Worm (Caenorhabditis elegans): ENCODE results near the gene F54B11.9.

F54B11.9 gene

DNA sequence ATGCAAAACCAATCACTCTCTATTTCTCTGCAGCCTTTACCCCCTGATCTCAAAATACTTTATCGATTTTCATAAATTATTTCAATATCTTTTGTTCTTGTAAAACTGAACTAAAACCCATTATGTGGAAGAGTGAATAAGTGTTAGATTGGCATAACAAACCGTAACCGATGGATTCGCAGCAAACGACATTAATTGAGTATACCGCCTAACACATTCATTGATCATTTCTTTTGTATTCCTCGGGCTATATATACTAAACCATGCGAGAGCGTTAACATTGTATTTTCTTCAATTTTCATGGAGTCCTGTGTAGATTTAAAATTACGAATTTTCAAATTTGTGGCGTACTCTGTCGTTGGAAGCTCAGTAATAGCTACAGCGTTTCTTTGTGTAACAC lies 15.6 kb upstream of the F54B11.9 start, which contains the start of gene col-9:
Gene col-9, plus strand, starts transcription at position 301 of the 400 bp plus-strand sequence.
- TF ChIP-seq nhr-25 (tag; optimal IDR thresholded peaks at IDR 0.05) (no peak), ceh-16 (tag; optimal IDR thresholded peaks at IDR 0.05) (no peak), nhr-129 (tag; optimal IDR thresholded peaks at IDR 0.05) (no peak), R02D3.7 (tag; optimal IDR thresholded peaks at IDR 0.05) (no peak), unc-55 (GFP tag; optimal IDR thresholded peaks at IDR 0.05) (no peak), dmd-4 (tag; optimal IDR thresholded peaks at IDR 0.05) (no peak), nhr-6 (tag; optimal IDR thresholded peaks at IDR 0.05) (no peak), lin-13 (GFP tag; optimal IDR thresholded peaks at IDR 0.05) (no peak), ztf-4 (tag; optimal IDR thresholded peaks at IDR 0.05) (no peak), sem-4 (tag; optimal IDR thresholded peaks at IDR 0.05) (no peak), ztf-1 (GFP tag; conservative IDR thresholded peaks at IDR 0.05) (no peak), elt-3 (tag; optimal IDR thresholded peaks at IDR 0.05) (no peak), nhr-21 (tag; optimal IDR thresholded peaks at IDR 0.05) (no peak), C34F6.9 (tag; optimal IDR thresholded peaks at IDR 0.05) (no peak), alr-1 (tag; optimal IDR thresholded peaks at IDR 0.05) (no peak), ZK546.5 (tag; optimal IDR thresholded peaks at IDR 0.05) (no peak)

- no peak for TF ChIP-seq crh-2 (tag; optimal IDR thresholded peaks at IDR 0.05)
- TF ChIP-seq unc-55 (GFP tag; optimal IDR thresholded peaks at IDR 0.05), result no peak
- no peak for TF ChIP-seq ztf-4 (tag; optimal IDR thresholded peaks at IDR 0.05)
- TF ChIP-seq alr-1 (tag; optimal IDR thresholded peaks at IDR 0.05), result no peak
- no peak for TF ChIP-seq mbf-1 (tag; optimal IDR thresholded peaks at IDR 0.05)
Observed at ce11 chrX:13590688-13591087, 14.7 kb upstream of the F54B11.9 start.

DNA sequence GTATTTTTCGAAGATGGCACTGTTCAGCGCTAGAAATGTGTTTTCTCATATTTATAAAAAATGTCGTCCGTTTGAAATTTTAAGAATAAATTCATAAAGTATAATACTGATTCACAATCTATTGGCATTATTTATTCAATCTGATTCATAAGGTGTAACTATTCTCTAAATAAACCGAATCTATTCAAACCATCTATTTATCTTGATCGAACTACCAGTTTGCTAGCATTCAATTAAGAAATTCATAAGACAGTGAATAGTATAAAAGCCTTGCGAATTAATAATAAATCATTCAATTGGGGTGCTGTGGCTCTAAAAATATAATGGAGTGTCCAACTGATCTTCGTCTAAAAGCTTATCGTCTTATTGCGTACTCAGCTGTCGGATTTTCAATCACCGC lies 14.2 kb upstream of the F54B11.9 start, which contains the start of gene col-44:
Gene col-44, plus strand, starts transcription at position 301 of the 400 bp plus-strand sequence.
- TF ChIP-seq C34F6.9 (tag; optimal IDR thresholded peaks at IDR 0.05) (no peak), snpc-4 (tag; optimal IDR thresholded peaks at IDR 0.05) (no peak), nhr-12 (tag; optimal IDR thresholded peaks at IDR 0.05) (no peak), zag-1 (tag; optimal IDR thresholded peaks at IDR 0.05) (no peak), nhr-21 (tag; optimal IDR thresholded peaks at IDR 0.05) (no peak), ceh-82 (tag; optimal IDR thresholded peaks at IDR 0.05) (no peak), ama-1 (optimal IDR thresholded peaks at IDR 0.05) (no peak), alr-1 (tag; optimal IDR thresholded peaks at IDR 0.05) (no peak), F13H6.1 (tag; optimal IDR thresholded peaks at IDR 0.05) (no peak), nhr-11 (tag; optimal IDR thresholded peaks at IDR 0.05) (no peak), nhr-25 (tag; optimal IDR thresholded peaks at IDR 0.05) (no peak), egl-27 (tag; optimal IDR thresholded peaks at IDR 0.05) (no peak), nhr-77 (tag; optimal IDR thresholded peaks at IDR 0.05) (no peak), nhr-10 (tag; optimal IDR thresholded peaks at IDR 0.05) (no peak)

- no peak for TF ChIP-seq ceh-16 (tag; optimal IDR thresholded peaks at IDR 0.05)
- TF ChIP-seq ZK546.5 (tag; optimal IDR thresholded peaks at IDR 0.05), result no peak
- no peak for TF ChIP-seq crh-2 (tag; optimal IDR thresholded peaks at IDR 0.05)
- TF ChIP-seq nhr-23 (tag; optimal IDR thresholded peaks at IDR 0.05), result no peak
- TF ChIP-seq nhr-12 (tag; optimal IDR thresholded peaks at IDR 0.05), result no peak
- TF ChIP-seq sma-3 (GFP tag; optimal IDR thresholded peaks at IDR 0.05), result no peak
- TF ChIP-seq nhr-21 (tag; optimal IDR thresholded peaks at IDR 0.05), result no peak
- no peak for TF ChIP-seq R02D3.7 (tag; optimal IDR thresholded peaks at IDR 0.05)
- no peak for TF ChIP-seq aly-2 (tag; optimal IDR thresholded peaks at IDR 0.05)
- no peak for TF ChIP-seq mdl-1 (tag; optimal IDR thresholded peaks at IDR 0.05)
- no peak for TF ChIP-seq skn-1 (tag; optimal IDR thresholded peaks at IDR 0.05)
- no peak for TF ChIP-seq mbf-1 (tag; optimal IDR thresholded peaks at IDR 0.05)
- no peak for TF ChIP-seq sma-9 (GFP tag; optimal IDR thresholded peaks at IDR 0.05)
- no peak for TF ChIP-seq sma-9 (tag; optimal IDR thresholded peaks at IDR 0.05)
- TF ChIP-seq lin-39 (tag; optimal IDR thresholded peaks at IDR 0.05), result no peak
- no peak for TF ChIP-seq fos-1 (tag; optimal IDR thresholded peaks at IDR 0.05)
- TF ChIP-seq ama-1 (optimal IDR thresholded peaks at IDR 0.05), result no peak
- no peak for TF ChIP-seq snpc-4 (tag; optimal IDR thresholded peaks at IDR 0.05)
- no peak for TF ChIP-seq dmd-4 (tag; optimal IDR thresholded peaks at IDR 0.05)
- TF ChIP-seq alr-1 (tag; optimal IDR thresholded peaks at IDR 0.05), result no peak
- no peak for TF ChIP-seq ztf-11 (tag; optimal IDR thresholded peaks at IDR 0.05)
Observed at ce11 chrX:13591953-13592352, 13.4 kb upstream of the F54B11.9 start.

Measured in whole organism, L2 larva.